Worm (Caenorhabditis elegans): Measurements from ENCODE around the gene T03G6.7.

ce11 chrX:2615626-2616025 lies 21.8 kb downstream of the T03G6.7 start, which contains the start of gene T03G6.3:
- TF ChIP-seq hlh-1 (tag; optimal IDR thresholded peaks at IDR 0.05) (no peak), blmp-1 (tag; optimal IDR thresholded peaks at IDR 0.05) (no peak), ceh-39 (tag; optimal IDR thresholded peaks at IDR 0.05) (no peak)
